Fruit fly (Drosophila melanogaster) whole organism: ENCODE data around the gene bb8.

ENCODE experiments used
- CG8478 ChIP-seq: fragments of >200 bp; optimal IDR thresholded peaks from 2 replicates; lab custom pipeline; 2018; ENCODE audit warnings: inconsistent platforms
- Dll ChIP-seq: fragments of >200 bp; optimal IDR thresholded peaks from 2 replicates; lab custom pipeline; 2017
- pan ChIP-seq: fragments of >200 bp; optimal IDR thresholded peaks from 2 replicates; lab custom pipeline; 2017
- psq ChIP-seq: fragments of >200 bp; optimal IDR thresholded peaks from 2 replicates; lab custom pipeline; 2017
- usp ChIP-seq: fragments of >200 bp; optimal IDR thresholded peaks from 2 replicates; lab custom pipeline; 2017; ENCODE audit warnings: missing biosample characterization, missing genetic modification characterization, mixed read lengths

The bb8 gene

dm6 chr3R:23239051-23239450, 50.9 kb downstream of the bb8 start:
- no peak for TF ChIP-seq pan (lab: Kevin White, UChicago)
- no peak for TF ChIP-seq psq (lab: Kevin White, UChicago)
- TF ChIP-seq CG8478 (lab: Kevin White, UChicago) = no peak
- no peak for TF ChIP-seq usp (GFP tag; lab: Kevin White, UChicago)
- no peak for TF ChIP-seq Dll (lab: Kevin White, UChicago)
